Fruit fly (Drosophila melanogaster): Measurements from ENCODE around the gene CheA87a.

CheA87a gene

dm6 chr3R:13417067-13417595, 47.7 kb downstream of the CheA87a start:
- TF ChIP-seq Myc (optimal IDR thresholded peaks at IDR 0.05) = no peak
- no peak for TF ChIP-seq br (GFP tag; optimal IDR thresholded peaks at IDR 0.05)
- no peak for TF ChIP-seq fru (GFP tag; optimal IDR thresholded peaks at IDR 0.05)
- TF ChIP-seq sage (GFP tag; optimal IDR thresholded peaks at IDR 0.05) = no peak

Data from whole organism, wandering third instar larva.